Worm (Caenorhabditis elegans) whole organism, L4/young adult: ENCODE measurements around the gene K07F5.22.
"Not testable (repeated sequence)": the region's sequence is repeated elsewhere in the genome, so short reads cannot be mapped to it uniquely, and the experiment has no call there.

Experiments
- W03F9.2 ChIP-seq: fragments of 150-350 bp; optimal IDR thresholded peaks from 2 replicates; lab custom pipeline; 2014; ENCODE audit warnings: missing biosample characterization, missing genetic modification characterization
- dao-5 ChIP-seq: sonication (generic microtip); optimal IDR thresholded peaks from 2 replicates; lab custom pipeline; 2016; ENCODE audit warnings: missing genotype, missing genetic modification characterization, moderate library complexity, missing compliant biosample characterization
- him-1 ChIP-seq: sonication (generic microtip); optimal IDR thresholded peaks from 2 replicates; lab custom pipeline; 2016; ENCODE audit warnings: missing genotype, missing genetic modification reagents, missing genetic modification characterization, missing compliant biosample characterization

Gene K07F5.22

ce11 chrIV:9864778-9865177, at the start of gene K07F5.22, which contains the start of gene K07F5.15:
Gene K07F5.22, plus strand, starts transcription at chrIV:9865078.
Gene K07F5.15, plus strand, starts transcription at chrIV:9865078.
- TF ChIP-seq dao-5 (tag; lab: Kevin White, UChicago) (no peak), W03F9.2 (tag; lab: Kevin White, UChicago) (no peak), him-1 (no peak)

DNA sequence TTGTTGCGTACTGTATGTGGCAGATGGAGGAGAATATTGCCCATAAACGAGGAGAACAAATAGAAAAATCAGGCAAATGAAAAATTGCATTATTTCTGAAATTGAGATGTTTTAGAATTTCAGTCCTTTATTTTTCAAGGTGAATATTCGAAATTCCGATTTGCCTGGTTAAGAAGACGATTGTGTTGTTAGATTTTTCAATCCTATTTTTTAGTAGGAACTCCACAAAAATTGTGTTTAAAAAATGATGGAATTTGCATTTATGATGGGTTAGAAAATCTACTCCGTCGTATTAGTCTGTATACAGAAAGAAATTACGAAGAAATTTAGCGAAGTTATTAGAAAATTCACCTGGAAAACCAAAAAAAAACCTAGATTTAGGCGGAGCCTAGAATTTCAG, 49.4 kb upstream of the K07F5.22 start, which contains the start of gene egl-20:
egl-20 (minus strand) TSS at position 101 of the 400 bp plus-strand sequence.
- no peak for TF ChIP-seq dao-5 (tag; lab: Kevin White, UChicago)

DNA sequence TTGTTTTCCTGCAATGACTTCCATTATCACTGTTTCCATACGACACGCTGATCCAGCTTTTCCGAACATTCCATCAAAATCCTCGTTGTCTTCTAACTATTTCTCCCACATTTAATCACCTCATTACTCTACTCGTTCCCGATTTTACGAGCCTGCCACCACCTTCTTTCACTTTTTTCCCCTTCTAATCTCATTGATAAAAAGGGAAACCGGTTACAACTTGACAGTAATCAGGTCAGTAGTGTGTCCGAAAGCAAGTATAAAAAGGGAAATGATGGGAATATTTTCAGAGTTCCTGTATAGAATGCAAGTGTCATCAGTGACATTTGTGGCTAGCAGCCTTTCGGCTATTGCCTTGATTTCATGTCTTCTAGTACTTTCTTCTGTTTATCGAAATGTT, 43.3 kb upstream of the K07F5.22 start, which contains the start of gene col-123:
col-123 (plus strand) TSS at position 301 of the 400 bp plus-strand sequence.
- TF ChIP-seq W03F9.2 (tag; lab: Kevin White, UChicago) (no peak), him-1 (no peak), dao-5 (tag; lab: Kevin White, UChicago) (no peak)

DNA sequence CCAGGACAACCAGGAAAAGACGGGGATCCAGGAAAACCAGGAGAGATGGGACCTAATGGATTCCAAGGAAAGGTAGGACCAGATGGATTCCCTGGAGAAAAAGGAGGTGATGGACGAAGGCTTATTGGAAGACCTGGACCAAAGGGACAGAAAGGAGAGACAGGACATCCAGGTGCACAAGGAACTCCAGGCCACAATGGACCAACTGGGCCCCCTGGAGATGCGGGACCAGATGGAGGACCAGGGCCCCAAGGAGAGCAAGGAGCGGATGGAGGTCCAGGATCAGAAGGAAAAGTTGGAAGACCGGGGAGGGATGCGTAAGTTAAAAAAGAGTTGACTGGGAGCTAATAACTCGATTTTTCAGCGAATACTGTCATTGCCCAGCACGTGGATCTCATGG, 42.3 kb upstream of the K07F5.22 start:
- TF ChIP-seq W03F9.2 (tag; lab: Kevin White, UChicago) (no peak), dao-5 (tag; lab: Kevin White, UChicago) (no peak), him-1 (no peak)

DNA sequence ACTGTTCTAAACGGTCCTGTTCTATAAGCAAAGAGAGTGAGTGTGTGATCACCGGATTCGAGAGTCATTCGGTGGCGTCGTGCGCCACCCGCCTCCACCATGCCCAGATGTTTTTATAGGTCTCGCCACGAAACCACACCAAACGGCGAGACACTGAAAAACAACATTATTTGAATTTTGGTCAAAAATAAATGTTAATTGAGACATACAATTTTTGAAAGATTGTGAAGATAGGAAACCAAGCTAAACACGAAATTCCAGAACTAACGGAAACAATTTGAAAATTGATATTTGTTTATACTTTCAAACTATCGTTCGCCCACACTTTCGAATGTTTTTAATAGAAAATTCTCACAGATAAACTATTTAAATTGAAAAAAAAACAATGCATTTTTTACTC, 40.4 kb upstream of the K07F5.22 start, which contains the start of gene catp-6:
catp-6 (minus strand) TSS at position 101 of the 400 bp plus-strand sequence.
- TF ChIP-seq him-1 = no peak
- TF ChIP-seq dao-5 (tag; lab: Kevin White, UChicago) = no peak
- TF ChIP-seq W03F9.2 (tag; lab: Kevin White, UChicago) = no peak

- TF ChIP-seq W03F9.2 (tag; lab: Kevin White, UChicago) (peak; percentile 48), him-1 (no peak), dao-5 (tag; lab: Kevin White, UChicago) (no peak)
These were observed 39.6 kb upstream of the K07F5.22 start, which contains the start of gene mtr-4 for ce11 chrIV:9825196-9825744. Gene mtr-4, plus strand, starts transcription at chrIV:9825694.

ce11 chrIV:9832586-9832985, 32.3 kb upstream of the K07F5.22 start, which contains the start of gene kin-21:
Gene kin-21, plus strand, starts transcription at chrIV:9832886.
- TF ChIP-seq dao-5 (tag; lab: Kevin White, UChicago) (no peak), W03F9.2 (tag; lab: Kevin White, UChicago) (no peak), him-1 (no peak)

DNA sequence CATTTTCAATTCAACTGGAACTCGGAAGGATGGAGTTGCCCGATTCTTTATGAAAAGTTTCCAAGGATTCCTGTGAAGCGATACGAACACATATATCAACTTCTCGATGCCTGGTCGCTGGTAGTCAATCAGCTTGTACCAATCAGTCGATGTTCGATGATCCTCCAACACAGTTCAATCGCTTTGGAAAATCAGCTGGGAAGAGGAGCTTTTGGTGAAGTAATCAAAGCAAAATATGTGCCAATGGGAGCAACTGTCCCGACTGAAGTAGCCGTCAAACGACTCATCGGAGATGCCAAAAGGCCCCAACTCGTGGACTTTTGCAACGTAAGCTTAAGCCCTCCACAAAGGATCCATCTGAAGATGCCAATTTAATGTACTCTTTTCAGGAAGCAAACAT, 31.5 kb upstream of the K07F5.22 start:
- no peak for TF ChIP-seq him-1
- no peak for TF ChIP-seq dao-5 (tag; lab: Kevin White, UChicago)
- TF ChIP-seq W03F9.2 (tag; lab: Kevin White, UChicago) = no peak

- TF ChIP-seq W03F9.2 (tag; lab: Kevin White, UChicago) (no peak), him-1 (no peak), dao-5 (tag; lab: Kevin White, UChicago) (no peak)
These were observed 28.6 kb upstream of the K07F5.22 start, which contains the start of gene msp-81 for ce11 chrIV:9836317-9836716. Gene msp-81, minus strand, starts transcription at chrIV:9836417.

- not testable (repeated sequence) for TF ChIP-seq W03F9.2 (tag; lab: Kevin White, UChicago); dao-5 (tag; lab: Kevin White, UChicago); him-1
These were observed 27.5 kb upstream of the K07F5.22 start, which contains the start of gene msp-10 for ce11 chrIV:9837349-9837748. Gene msp-10, plus strand, starts transcription at chrIV:9837649.

DNA sequence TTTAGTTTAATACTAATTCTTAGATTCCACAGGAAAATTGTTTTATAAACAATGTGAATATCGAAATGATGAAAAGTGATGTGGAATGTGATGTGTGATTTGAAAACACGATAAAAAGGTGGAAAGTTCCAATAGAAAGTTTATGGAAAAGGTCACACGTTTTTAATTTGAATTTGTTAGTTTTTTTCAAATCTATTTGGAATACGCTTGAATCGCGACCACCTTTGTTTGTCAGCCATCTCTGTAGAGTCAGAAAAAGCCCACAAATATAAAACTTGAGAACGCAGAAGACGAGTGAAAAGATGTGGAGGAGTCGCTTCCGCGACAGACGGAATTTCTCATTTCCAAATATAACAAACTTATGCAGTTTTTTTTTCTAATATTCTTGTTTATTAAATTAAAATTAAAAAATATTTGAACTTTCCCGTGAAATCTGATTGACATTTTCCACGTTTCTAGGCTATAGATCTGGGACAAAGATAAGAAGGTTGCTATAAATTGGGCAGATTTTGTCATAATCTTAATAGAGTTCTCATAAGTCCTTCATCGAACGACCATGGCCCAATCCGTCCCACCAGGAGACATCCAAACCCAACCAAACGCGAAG, 23.8 kb upstream of the K07F5.22 start, which contains the start of the genes kin-24 and msp-56:
kin-24 (minus strand) TSS at position 101 of the 607 bp plus-strand sequence.
msp-56 (plus strand) TSS at position 557 of the 607 bp plus-strand sequence.
- TF ChIP-seq dao-5 (tag; lab: Kevin White, UChicago) = no peak
- TF ChIP-seq him-1 = no peak
- no peak for TF ChIP-seq W03F9.2 (tag; lab: Kevin White, UChicago)

DNA sequence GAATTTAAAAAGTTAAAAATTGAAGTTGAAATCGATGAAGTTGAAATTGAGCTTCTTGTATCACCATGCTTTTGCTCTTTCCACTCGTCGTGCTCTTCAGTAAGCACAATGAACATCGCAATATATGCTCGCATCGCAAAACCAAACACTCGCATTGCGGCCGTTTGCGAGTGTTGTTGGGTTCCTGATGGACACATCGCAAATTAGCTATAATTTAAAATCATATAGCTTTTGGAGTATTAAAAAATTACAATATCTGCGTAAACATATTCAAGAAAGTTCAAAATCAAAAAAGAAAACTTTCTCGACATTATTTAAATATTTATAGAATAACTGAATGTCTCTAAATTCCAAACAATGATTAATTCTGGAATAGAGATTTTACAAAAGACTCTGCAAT, 22.8 kb upstream of the K07F5.22 start, which contains the start of gene K07F5.17:
K07F5.17 (plus strand) TSS at position 301 of the 400 bp plus-strand sequence.
- TF ChIP-seq W03F9.2 (tag; lab: Kevin White, UChicago) (no peak), dao-5 (tag; lab: Kevin White, UChicago) (no peak), him-1 (no peak)

DNA sequence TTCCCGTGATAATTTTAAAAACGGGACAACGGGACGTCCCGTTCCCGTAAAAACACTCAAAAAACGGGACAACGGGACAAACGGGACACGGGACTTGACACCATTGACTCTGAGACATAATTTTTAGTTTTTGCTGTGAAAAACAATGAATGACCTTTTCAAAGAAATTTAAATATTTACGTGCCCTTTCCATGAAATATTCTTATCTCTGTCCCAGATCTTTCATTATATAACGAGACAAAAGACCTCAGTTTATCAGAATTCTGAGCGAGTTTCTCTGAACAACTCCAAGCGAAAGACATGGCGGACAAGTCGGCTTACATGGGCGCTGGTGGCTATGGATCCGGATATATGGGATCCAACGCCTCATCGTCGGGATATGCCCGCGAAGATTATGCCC, 21.1 kb upstream of the K07F5.22 start, which contains the start of gene nspd-2:
nspd-2 (plus strand) TSS at position 301 of the 400 bp plus-strand sequence.
- no peak for TF ChIP-seq W03F9.2 (tag; lab: Kevin White, UChicago)
- TF ChIP-seq him-1 = no peak
- TF ChIP-seq dao-5 (tag; lab: Kevin White, UChicago) = no peak

DNA sequence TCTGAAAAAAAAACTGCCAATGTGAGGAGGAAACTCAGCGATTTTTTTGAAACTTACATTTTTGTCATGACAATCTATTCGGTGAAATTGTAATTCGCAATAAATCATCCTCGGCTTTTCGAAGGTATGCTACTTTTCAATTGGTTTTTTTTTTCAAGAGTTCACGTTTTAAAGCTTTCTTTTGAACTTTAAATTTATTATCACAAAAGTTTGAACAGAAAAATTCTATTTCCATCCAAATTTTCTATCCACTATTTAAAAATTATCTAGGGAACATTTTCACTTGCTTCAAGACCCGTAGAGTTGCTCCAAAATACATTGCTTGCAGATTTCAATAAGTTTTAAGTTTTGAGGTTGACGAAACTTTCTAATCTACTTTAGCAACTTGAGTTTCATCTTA, 18.3 kb upstream of the K07F5.22 start, which contains the start of gene K07F5.6:
K07F5.6 (minus strand) TSS at position 101 of the 400 bp plus-strand sequence.
- TF ChIP-seq dao-5 (tag; lab: Kevin White, UChicago) (no peak), W03F9.2 (tag; lab: Kevin White, UChicago) (no peak), him-1 (no peak)
